Worm (Caenorhabditis elegans) whole organism, late embryonic: ENCODE data around the gene fkb-6.

ENCODE experiments used
- F13H6.1 ChIP-seq: sonication (generic microtip); optimal IDR thresholded peaks from 2 replicates; lab custom pipeline; 2016; ENCODE audit warnings: missing genetic modification characterization, missing compliant biosample characterization
- K02D7.2 ChIP-seq: sonication (generic microtip); optimal IDR thresholded peaks from 2 replicates; lab custom pipeline; 2017; ENCODE audit warnings: mild to moderate bottlenecking, missing genetic modification characterization, missing compliant biosample characterization
- K09A11.1 ChIP-seq: sonication (generic microtip); optimal IDR thresholded peaks from 2 replicates; lab custom pipeline; 2017; ENCODE audit warnings: antibody characterized with exemption, mild to moderate bottlenecking, missing genetic modification characterization, missing compliant biosample characterization; ENCODE audit not compliant: insufficient read depth
- T23F11.4 ChIP-seq: fragments of 200-800 bp; sonication (Bioruptor generic); optimal IDR thresholded peaks from 2 replicates; lab custom pipeline; 2018; ENCODE audit warnings: mild to moderate bottlenecking, missing genetic modification characterization, missing compliant biosample characterization
- ahr-1 ChIP-seq: sonication (generic microtip); optimal IDR thresholded peaks from 2 replicates; lab custom pipeline; 2016; ENCODE audit warnings: missing genetic modification characterization, missing compliant biosample characterization
- ama-1 ChIP-seq: fragments of 150-350 bp; optimal IDR thresholded peaks from 2 replicates; lab custom pipeline; 2014
- ceh-19 ChIP-seq: fragments of 200-800 bp; sonication (Bioruptor generic); optimal IDR thresholded peaks from 2 replicates; lab custom pipeline; 2018; ENCODE audit warnings: mild to moderate bottlenecking, missing genetic modification characterization, missing compliant biosample characterization
- ceh-24 ChIP-seq: sonication (generic microtip); optimal IDR thresholded peaks from 2 replicates; lab custom pipeline; 2016; ENCODE audit warnings: mild to moderate bottlenecking, missing genetic modification characterization, missing compliant biosample characterization
- ceh-45 ChIP-seq: fragments of 200-800 bp; sonication (Bioruptor generic); IDR thresholded peaks from 2 replicates; pipeline ENCODE4 v1.3.6; 2022; ENCODE audit warnings: missing genetic modification reagents, missing genetic modification characterization, missing compliant biosample characterization
- ceh-48 ChIP-seq: sonication (generic microtip); optimal IDR thresholded peaks from 2 replicates; lab custom pipeline; 2016; ENCODE audit warnings: missing genetic modification characterization, inconsistent platforms, missing compliant biosample characterization
- che-1 ChIP-seq: sonication (generic microtip); optimal IDR thresholded peaks from 2 replicates; lab custom pipeline; 2016; ENCODE audit warnings: mild to moderate bottlenecking, missing genetic modification characterization, missing compliant biosample characterization
- dmd-4 ChIP-seq: sonication (generic microtip); optimal IDR thresholded peaks from 2 replicates; lab custom pipeline; 2016; ENCODE audit warnings: borderline replicate concordance, missing genetic modification characterization, missing compliant biosample characterization
- elt-2 ChIP-seq: sonication (generic microtip); optimal IDR thresholded peaks from 2 replicates; lab custom pipeline; 2016; ENCODE audit warnings: missing genetic modification reagents, missing genetic modification characterization, missing compliant biosample characterization
- elt-4 ChIP-seq: sonication (generic microtip); optimal IDR thresholded peaks from 2 replicates; lab custom pipeline; 2016; ENCODE audit warnings: missing genetic modification characterization, missing compliant biosample characterization
- ets-4 ChIP-seq: sonication (generic microtip); optimal IDR thresholded peaks from 2 replicates; lab custom pipeline; 2016; ENCODE audit warnings: missing genetic modification characterization, missing compliant biosample characterization
- eyg-1 ChIP-seq: sonication (generic microtip); optimal IDR thresholded peaks from 2 replicates; lab custom pipeline; 2016; ENCODE audit warnings: missing genotype, missing genetic modification characterization, missing compliant biosample characterization
- fkh-6 ChIP-seq: sonication (generic microtip); optimal IDR thresholded peaks from 2 replicates; lab custom pipeline; 2016; ENCODE audit warnings: missing genetic modification characterization, missing compliant biosample characterization
- gmeb-2 ChIP-seq: sonication (generic microtip); optimal IDR thresholded peaks from 2 replicates; lab custom pipeline; 2016; ENCODE audit warnings: missing genetic modification characterization, inconsistent platforms, missing compliant biosample characterization
- hlh-15 ChIP-seq: sonication (generic microtip); optimal IDR thresholded peaks from 2 replicates; lab custom pipeline; 2016; ENCODE audit warnings: missing genetic modification characterization, missing compliant biosample characterization
- hlh-30 ChIP-seq: sonication (generic microtip); optimal IDR thresholded peaks from 2 replicates; lab custom pipeline; 2017; ENCODE audit warnings: antibody characterized with exemption, missing genetic modification characterization, missing compliant biosample characterization; ENCODE audit not compliant: insufficient read depth
- hlh-8 ChIP-seq: sonication (generic microtip); optimal IDR thresholded peaks from 2 replicates; lab custom pipeline; 2016; ENCODE audit warnings: missing genotype, missing genetic modification characterization, missing compliant biosample characterization
- lim-6 ChIP-seq: sonication (generic microtip); optimal IDR thresholded peaks from 2 replicates; lab custom pipeline; 2016; ENCODE audit warnings: missing genetic modification characterization, missing compliant biosample characterization
- lin-11 ChIP-seq: fragments of 200-800 bp; sonication (Bioruptor generic); optimal IDR thresholded peaks from 2 replicates; lab custom pipeline; 2018; ENCODE audit warnings: mild to moderate bottlenecking, missing genetic modification characterization, missing compliant biosample characterization
- madf-2 ChIP-seq: sonication (generic microtip); optimal IDR thresholded peaks from 2 replicates; lab custom pipeline; 2017; ENCODE audit warnings: missing genetic modification characterization, missing compliant biosample characterization
- mec-3 ChIP-seq: sonication (generic microtip); optimal IDR thresholded peaks from 2 replicates; lab custom pipeline; 2016; ENCODE audit warnings: borderline replicate concordance, missing genetic modification characterization, missing compliant biosample characterization
- nhr-11 ChIP-seq: fragments of 150-350 bp; optimal IDR thresholded peaks from 2 replicates; lab custom pipeline; 2014; ENCODE audit warnings: missing biosample characterization, missing genetic modification characterization
- pat-9 ChIP-seq: fragments of 200-800 bp; sonication (Bioruptor generic); optimal IDR thresholded peaks from 2 replicates; lab custom pipeline; 2018; ENCODE audit warnings: mild to moderate bottlenecking, missing genetic modification characterization, moderate library complexity, missing compliant biosample characterization
- pax-1 ChIP-seq: fragments of 150-350 bp; optimal IDR thresholded peaks from 2 replicates; lab custom pipeline; 2014; ENCODE audit warnings: missing biosample characterization, missing genetic modification characterization
- pqm-1 ChIP-seq: sonication (generic microtip); optimal IDR thresholded peaks from 2 replicates; lab custom pipeline; 2016; ENCODE audit warnings: missing genetic modification characterization, missing compliant biosample characterization
- pros-1 ChIP-seq: fragments of 150-350 bp; optimal IDR thresholded peaks from 2 replicates; lab custom pipeline; 2014; ENCODE audit warnings: missing biosample characterization, missing genetic modification reagents, missing genetic modification characterization
- sdc-2 ChIP-seq: sonication (generic microtip); optimal IDR thresholded peaks from 2 replicates; lab custom pipeline; 2016; ENCODE audit warnings: missing genotype, missing genetic modification characterization, missing compliant biosample characterization
- sox-4 ChIP-seq: sonication (generic microtip); optimal IDR thresholded peaks from 2 replicates; lab custom pipeline; 2017; ENCODE audit warnings: mild to moderate bottlenecking, missing genetic modification characterization, inconsistent platforms, missing compliant biosample characterization
- tbx-2 ChIP-seq: sonication (generic microtip); optimal IDR thresholded peaks from 2 replicates; lab custom pipeline; 2016; ENCODE audit warnings: missing genetic modification characterization, missing compliant biosample characterization
- ttx-3 ChIP-seq: sonication (generic microtip); optimal IDR thresholded peaks from 2 replicates; lab custom pipeline; 2016; ENCODE audit warnings: missing genetic modification reagents, missing genetic modification characterization, missing compliant biosample characterization
- unc-3 ChIP-seq, 2 experiments: fragments of 200-800 bp in 1 of 2; sonication (Bioruptor generic) in 1 of 2; sonication (generic microtip) in 1 of 2; conservative IDR thresholded peaks in 1 of 2; optimal IDR thresholded peaks in 1 of 2; 2 replicates each; pipeline versions ENCODE4 v1.3.6 to Lab custom; 2016 to 2022; ENCODE audit warnings: missing compliant biosample characterization in 2 of 2, missing genetic modification characterization in 2 of 2, missing genetic modification reagents in 1 of 2
- unc-42 ChIP-seq: sonication (generic microtip); optimal IDR thresholded peaks from 2 replicates; lab custom pipeline; 2016; ENCODE audit warnings: missing genotype, missing genetic modification characterization, missing compliant biosample characterization
- zip-5 ChIP-seq: sonication (generic microtip); optimal IDR thresholded peaks from 2 replicates; lab custom pipeline; 2016; ENCODE audit warnings: missing genetic modification characterization, missing compliant biosample characterization

fkb-6 gene

DNA sequence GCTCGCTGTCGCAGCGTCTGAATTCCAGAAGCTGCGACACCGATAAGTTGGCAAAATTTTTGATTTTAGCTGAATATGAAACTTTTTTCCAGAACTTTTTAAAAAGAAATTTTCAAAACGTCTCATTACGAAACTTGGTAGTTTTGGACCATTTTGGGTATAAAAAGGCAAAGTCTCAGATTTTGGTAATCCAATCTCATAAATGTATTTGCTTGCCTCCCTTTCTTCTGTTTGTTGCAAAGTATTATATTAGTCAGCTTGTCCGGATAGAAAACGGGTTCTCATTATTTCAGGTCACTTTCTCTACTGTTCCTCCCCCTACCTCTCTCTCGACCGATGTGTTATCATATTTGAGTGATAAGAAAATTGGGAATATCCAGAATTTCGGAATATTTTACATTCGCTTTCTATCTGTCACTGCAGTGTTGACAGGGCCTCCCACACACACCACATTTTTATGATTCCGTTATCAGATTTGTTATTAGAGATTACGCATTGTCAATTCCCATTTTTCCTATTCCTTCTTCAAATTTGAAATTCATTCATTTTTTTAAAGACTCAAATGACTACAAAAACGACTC is 7.7 kb downstream of the fkb-6 start, which contains the start of gene F31D4.5:
TSS of gene F31D4.5 (plus strand) at position 491 of the 581 bp plus-strand sequence.
- no peak for TF ChIP-seq sox-4 (tag; lab: Kevin White, UChicago)
- TF ChIP-seq lim-6 (tag; lab: Kevin White, UChicago): no peak
- TF ChIP-seq pros-1 (tag; lab: Kevin White, UChicago): no peak
- TF ChIP-seq elt-2 (tag; lab: Kevin White, UChicago): peak; percentile 31
- no peak for TF ChIP-seq gmeb-2 (tag; lab: Kevin White, UChicago)
- no peak for TF ChIP-seq sdc-2
- TF ChIP-seq madf-2 (tag; lab: Kevin White, UChicago): no peak
- no peak for TF ChIP-seq mec-3 (tag; lab: Kevin White, UChicago)
- peak; percentile 39 for TF ChIP-seq unc-42 (tag; lab: Kevin White, UChicago)
- no peak for TF ChIP-seq tbx-2
- no peak for TF ChIP-seq unc-3 (GFP tag; conservative IDR thresholded peaks at IDR 0.05; lab: Robert Waterston, UW)
- TF ChIP-seq unc-3 (tag; optimal IDR thresholded peaks at IDR 0.05; lab: Kevin White, UChicago): no peak
- TF ChIP-seq zip-5: no peak
- no peak for TF ChIP-seq ahr-1
- TF ChIP-seq che-1 (tag; lab: Kevin White, UChicago): no peak
- TF ChIP-seq, all 69 proteins: peak for 2

DNA sequence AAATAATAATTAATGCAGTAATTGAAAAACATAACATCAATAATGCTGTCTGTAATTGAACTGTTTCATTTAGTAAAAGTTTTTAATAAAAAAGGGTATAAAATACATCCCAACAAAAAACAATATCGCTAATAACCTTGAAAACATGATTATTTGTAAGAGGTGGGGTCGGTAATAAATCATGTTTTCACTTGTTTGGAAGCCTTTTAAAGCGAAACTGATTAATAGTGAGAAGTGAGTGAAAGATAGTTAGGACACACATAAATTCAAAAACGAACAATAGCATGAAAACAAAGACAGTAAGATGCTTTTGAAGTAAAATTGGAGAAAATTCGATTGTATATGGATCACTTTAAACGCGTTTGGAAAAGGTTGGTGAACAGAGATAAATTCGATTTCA is 15.1 kb downstream of the fkb-6 start, which contains the start of gene try-4:
TSS of gene try-4 (minus strand) at position 74 of the 400 bp plus-strand sequence.
- TF ChIP-seq hlh-15 (no peak), pat-9 (tag; lab: Kevin White, UChicago) (no peak), eyg-1 (tag; lab: Kevin White, UChicago) (no peak), hlh-30 (tag; lab: Kevin White, UChicago) (no peak), ceh-24 (no peak)

DNA sequence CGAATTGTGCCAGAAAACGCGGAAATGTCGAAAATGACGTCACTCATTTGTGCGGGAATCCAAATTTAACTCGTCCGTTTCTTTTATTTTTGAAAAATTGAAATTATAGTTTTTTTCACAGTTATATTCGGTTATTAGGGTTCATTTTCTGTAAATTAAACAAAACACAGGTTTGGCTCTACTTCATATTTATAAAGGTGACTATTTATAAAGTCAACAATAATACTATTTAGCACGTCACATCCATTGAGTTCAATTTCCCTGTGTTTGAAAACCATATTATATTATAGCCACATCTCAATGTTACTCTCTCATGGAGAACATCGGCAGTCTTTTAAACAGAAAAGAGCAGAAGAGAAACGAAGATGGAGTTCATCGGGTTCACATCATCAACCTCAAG is 16.7 kb downstream of the fkb-6 start, which contains the start of gene twk-35:
TSS of gene twk-35 (plus strand) at position 301 of the 400 bp plus-strand sequence.
- no peak for TF ChIP-seq K02D7.2 (tag; lab: Kevin White, UChicago)
- no peak for TF ChIP-seq K09A11.1 (tag; lab: Kevin White, UChicago)
- no peak for TF ChIP-seq lin-11 (tag; lab: Kevin White, UChicago)
- no peak for TF ChIP-seq pat-9 (tag; lab: Kevin White, UChicago)
- TF ChIP-seq tbx-2: no peak
- TF ChIP-seq ttx-3 (tag; lab: Kevin White, UChicago): no peak
- no peak for TF ChIP-seq pax-1
- TF ChIP-seq ceh-48 (tag; lab: Kevin White, UChicago): no peak
- no peak for TF ChIP-seq F13H6.1
- no peak for TF ChIP-seq ceh-19 (GFP tag; lab: Kevin White, UChicago)
- TF ChIP-seq hlh-30 (tag; lab: Kevin White, UChicago): no peak
- no peak for TF ChIP-seq ceh-45 (GFP tag; lab: Robert Waterston, UW)

ce11 chrV:20866406-20866805 is 20.4 kb downstream of the fkb-6 start:
- TF ChIP-seq T23F11.4 (GFP tag; lab: Kevin White, UChicago) (no peak), dmd-4 (tag; lab: Kevin White, UChicago) (no peak), ets-4 (tag; lab: Kevin White, UChicago) (no peak), eyg-1 (tag; lab: Kevin White, UChicago) (no peak), ama-1 (no peak), pax-1 (no peak), elt-4 (tag; lab: Kevin White, UChicago) (no peak), pat-9 (tag; lab: Kevin White, UChicago) (no peak), ceh-48 (tag; lab: Kevin White, UChicago) (no peak), F13H6.1 (no peak), fkh-6 (tag; lab: Kevin White, UChicago) (no peak), K09A11.1 (tag; lab: Kevin White, UChicago) (no peak), pqm-1 (tag; lab: Kevin White, UChicago) (no peak), nhr-11 (no peak), hlh-8 (tag; lab: Kevin White, UChicago) (no peak)
